Worm (Caenorhabditis elegans): ENCODE results near the gene sap-49.
A peak's percentile ranks its signal among the peaks of the same experiment; 100 is the strongest.

Gene sap-49

DNA sequence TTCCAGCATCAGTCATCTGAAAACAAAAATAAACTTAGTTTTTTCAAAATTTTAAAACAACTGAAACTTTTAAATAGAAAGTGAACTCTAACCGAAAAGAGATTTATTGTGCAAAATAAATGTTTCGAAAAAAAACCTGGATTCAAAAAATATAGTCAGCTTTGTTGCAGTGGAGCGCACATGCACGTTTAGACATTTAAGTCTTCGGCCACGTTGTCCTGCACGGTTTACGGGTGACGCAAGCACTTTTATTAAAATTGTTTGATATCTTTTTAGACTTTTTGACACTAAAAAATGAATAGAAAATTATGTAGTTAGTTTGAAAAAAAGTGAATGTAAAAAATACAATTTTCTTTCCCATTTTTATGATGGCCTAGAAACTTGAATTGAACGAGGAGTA is 3.8 kb upstream of the sap-49 start, which contains the start of the genes ubh-4 and algn-6 (continued):
- 0 out of 2 replicates have a peak, but pooled peaks have one; percentile 60 for TF ChIP-seq ztf-28 (GFP tag; IDR thresholded peaks at IDR 0.05)
- TF ChIP-seq nhr-27 (tag; optimal IDR thresholded peaks at IDR 0.05): no peak
- TF ChIP-seq rec-8 (tag; optimal IDR thresholded peaks at IDR 0.05): peak in 1 of 2 experiments; percentile 1
- no peak for TF ChIP-seq dpff-1 (tag; optimal IDR thresholded peaks at IDR 0.05)
- TF ChIP-seq B0336.3 (GFP tag; IDR thresholded peaks at IDR 0.05): no peak
- TF ChIP-seq him-1 (tag; optimal IDR thresholded peaks at IDR 0.05): no peak
- TF ChIP-seq akir-1 (GFP tag; optimal IDR thresholded peaks at IDR 0.05): no peak
- no peak for TF ChIP-seq mxl-1 (tag; optimal IDR thresholded peaks at IDR 0.05)
- TF ChIP-seq mcd-1 (GFP tag; IDR thresholded peaks at IDR 0.05): peak; percentile 89
- TF ChIP-seq F49E8.2 (tag; optimal IDR thresholded peaks at IDR 0.05; ENCODE audit: insufficient read depth): no peak
- TF ChIP-seq rcor-1 (GFP tag; IDR thresholded peaks at IDR 0.05): 0 out of 2 replicates have a peak, but pooled peaks have one; percentile 24
- no peak for TF ChIP-seq snpc-4 (GFP tag; optimal IDR thresholded peaks at IDR 0.05)
- TF ChIP-seq snpc-4 (tag; optimal IDR thresholded peaks at IDR 0.05): peak; percentile 24 to 40 (median 29)
- peak; percentile 69 for TF ChIP-seq ZK185.1 (tag; optimal IDR thresholded peaks at IDR 0.05; ENCODE audit: poor library complexity, severe bottlenecking)
- peak; percentile 48 for TF ChIP-seq efl-1 (GFP tag; optimal IDR thresholded peaks at IDR 0.05)
- no peak for TF ChIP-seq die-1 (tag; optimal IDR thresholded peaks at IDR 0.05)
- TF ChIP-seq ceh-100 (GFP tag; IDR thresholded peaks at IDR 0.05): no peak
- no peak for TF ChIP-seq F57A8.1 (GFP tag; optimal IDR thresholded peaks at IDR 0.05)
- TF ChIP-seq rpc-1 (optimal IDR thresholded peaks at IDR 0.05): no peak
- TF ChIP-seq rpc-1 (tag; optimal IDR thresholded peaks at IDR 0.05): no peak
- TF ChIP-seq lag-1 (GFP tag; IDR thresholded peaks at IDR 0.05): no peak

DNA sequence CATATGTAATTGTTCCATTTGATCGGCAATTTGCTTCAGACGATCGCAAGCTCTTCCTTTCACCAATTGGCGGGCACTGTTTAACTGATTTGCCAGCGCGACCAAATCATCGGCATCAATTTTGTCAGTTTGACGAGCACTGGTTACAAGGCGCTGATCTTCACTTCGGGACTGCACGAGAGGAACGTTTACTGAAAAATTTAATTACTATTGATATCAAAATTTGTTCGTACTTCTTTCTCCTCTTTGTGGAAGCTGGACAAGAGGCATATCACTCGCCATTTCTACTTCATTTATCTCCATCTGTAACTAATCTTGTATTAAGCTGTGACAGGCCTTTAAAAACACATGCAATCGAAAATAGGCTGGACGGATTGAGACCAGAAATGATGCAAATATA is 2.3 kb upstream of the sap-49 start, which contains the start of gene C08B11.9:
Gene C08B11.9 (minus strand): TSS at position 307 of the 400 bp plus-strand sequence.
- TF ChIP-seq B0035.1 (tag; optimal IDR thresholded peaks at IDR 0.05) (no peak), tlf-1 (GFP tag; optimal IDR thresholded peaks at IDR 0.05) (peak; percentile 20), B0336.3 (GFP tag; IDR thresholded peaks at IDR 0.05) (no peak), him-1 (tag; optimal IDR thresholded peaks at IDR 0.05) (no peak), F49E8.2 (tag; optimal IDR thresholded peaks at IDR 0.05; ENCODE audit: insufficient read depth) (peak; percentile 38), lin-35 (GFP tag; optimal IDR thresholded peaks at IDR 0.05) (no peak), F55B11.4 (tag; optimal IDR thresholded peaks at IDR 0.05; ENCODE audit: borderline replicate concordance, insufficient read depth) (no peak), hlh-12 (tag; optimal IDR thresholded peaks at IDR 0.05) (no peak), nhr-120 (GFP tag; IDR thresholded peaks at IDR 0.05) (no peak), chd-7 (tag; optimal IDR thresholded peaks at IDR 0.05) (peak; percentile 27), die-1 (tag; optimal IDR thresholded peaks at IDR 0.05) (no peak), tbx-9 (tag; optimal IDR thresholded peaks at IDR 0.05; ENCODE audit: borderline replicate concordance) (no peak), snpc-3.4 (tag; optimal IDR thresholded peaks at IDR 0.05) (no peak), ZK185.1 (tag; optimal IDR thresholded peaks at IDR 0.05; ENCODE audit: poor library complexity, severe bottlenecking) (no peak), let-526 (GFP tag; IDR thresholded peaks at IDR 0.05) (no peak), pbrm-1 (GFP tag; IDR thresholded peaks at IDR 0.05) (no peak), mxl-1 (tag; optimal IDR thresholded peaks at IDR 0.05) (no peak), madf-6 (GFP tag; IDR thresholded peaks at IDR 0.05) (peak; percentile 53), lag-1 (GFP tag; IDR thresholded peaks at IDR 0.05) (no peak)

DNA sequence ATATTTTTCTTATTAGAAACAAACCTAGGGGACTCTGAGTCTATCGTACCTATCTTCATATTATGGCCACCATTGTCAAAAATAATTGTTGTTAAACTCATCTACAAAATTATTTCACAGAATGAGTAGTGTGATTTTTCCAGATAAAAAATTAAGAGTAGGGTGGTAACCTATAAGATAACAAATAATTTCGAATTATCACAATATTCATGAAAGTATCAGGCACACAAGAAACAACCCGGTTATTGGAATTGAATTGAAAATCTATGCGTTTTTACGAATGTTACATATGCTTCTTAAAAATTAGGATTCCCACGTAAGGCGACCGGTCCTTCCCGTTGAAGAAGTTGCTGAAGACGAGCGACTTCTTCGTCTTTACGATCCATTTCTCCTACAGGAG is 1.7 kb upstream of the sap-49 start, which contains the start of gene arp-6:
Gene arp-6 (minus strand): TSS at position 101 of the 400 bp plus-strand sequence.
- no peak for TF ChIP-seq F23B12.7 (tag; optimal IDR thresholded peaks at IDR 0.05; ENCODE audit: insufficient read depth)
- TF ChIP-seq madf-8 (GFP tag; conservative IDR thresholded peaks at IDR 0.05): no peak
- TF ChIP-seq bed-2 (GFP tag; IDR thresholded peaks at IDR 0.05): no peak
- TF ChIP-seq F57A8.1 (GFP tag; optimal IDR thresholded peaks at IDR 0.05): no peak
- TF ChIP-seq F37B4.10 (GFP tag; IDR thresholded peaks at IDR 0.05): no peak
- TF ChIP-seq hmg-20 (GFP tag; IDR thresholded peaks at IDR 0.05): no peak
- no peak for TF ChIP-seq tbx-9 (tag; optimal IDR thresholded peaks at IDR 0.05; ENCODE audit: borderline replicate concordance)
- TF ChIP-seq egl-44 (GFP tag; IDR thresholded peaks at IDR 0.05): no peak
- TF ChIP-seq madf-6 (GFP tag; IDR thresholded peaks at IDR 0.05): no peak
- TF ChIP-seq F39B2.1 (GFP tag; IDR thresholded peaks at IDR 0.05): no peak
- TF ChIP-seq Y53F4B.3 (GFP tag; IDR thresholded peaks at IDR 0.05): no peak

Data from whole organism, young adult.